Worm (Caenorhabditis elegans) whole organism, L4 larva: ENCODE measurements around the gene affl-2.

ENCODE experiments used
- ama-1 ChIP-seq: fragments of 150-350 bp; optimal IDR thresholded peaks from 2 replicates; lab custom pipeline; 2014; ENCODE audit warnings: inconsistent platforms, mixed read lengths
- dmd-6 ChIP-seq: fragments of 200-800 bp; sonication (Bioruptor generic); IDR thresholded peaks from 2 replicates; pipeline ENCODE4 v1.3.6; 2022; ENCODE audit warnings: missing genetic modification reagents, missing genetic modification characterization, missing compliant biosample characterization
- lin-15B ChIP-seq: fragments of 150-350 bp; sonication (generic microtip); optimal IDR thresholded peaks from 3 replicates; lab custom pipeline; 2014; ENCODE audit warnings: missing biosample characterization, missing genetic modification characterization
- nhr-11 ChIP-seq: fragments of 150-350 bp; optimal IDR thresholded peaks from 2 replicates; lab custom pipeline; 2014; ENCODE audit warnings: missing biosample characterization, missing genetic modification characterization
- pha-4 ChIP-seq, 2 experiments: fragments of 150-350 bp in 1 of 2; fragments of 200-800 bp in 1 of 2; sonication (Bioruptor generic) in 1 of 2; IDR thresholded peaks in 1 of 2; optimal IDR thresholded peaks in 1 of 2; 2 replicates each; pipeline versions ENCODE4 v1.3.6 to Lab custom; 2014 to 2022; ENCODE audit warnings: missing genetic modification characterization in 2 of 2, missing genetic modification reagents in 2 of 2, missing biosample characterization in 1 of 2, missing compliant biosample characterization in 1 of 2
- pqm-1 ChIP-seq: sonication (generic microtip); optimal IDR thresholded peaks from 2 replicates; lab custom pipeline; 2017; ENCODE audit warnings: missing biosample characterization, missing genetic modification characterization
- snpc-4 ChIP-seq: fragments of 150-350 bp; optimal IDR thresholded peaks from 2 replicates; lab custom pipeline; 2014; ENCODE audit warnings: missing biosample characterization, missing genetic modification characterization
- spr-3 ChIP-seq: fragments of 200-800 bp; sonication (Bioruptor generic); optimal IDR thresholded peaks from 2 replicates; lab custom pipeline; 2018; ENCODE audit warnings: mild to moderate bottlenecking, missing genetic modification characterization, missing compliant biosample characterization
- unc-62 ChIP-seq, 3 experiments: fragments of 150-350 bp in 1 of 3; sonication (generic microtip); optimal IDR thresholded peaks in 2 of 3; peaks in 1 of 3; 1 replicate in 1 of 3; 2 replicates in 2 of 3; lab custom pipeline; 2014 to 2017; ENCODE audit warnings: missing biosample characterization in 3 of 3, missing genetic modification characterization in 3 of 3, missing genetic modification reagents in 3 of 3, missing genotype in 1 of 3
- zfp-3 ChIP-seq: fragments of 200-800 bp; sonication (Bioruptor generic); conservative IDR thresholded peaks from 2 replicates; pipeline ENCODE4 v1.3.6; 2022; ENCODE audit warnings: missing genetic modification reagents, missing genetic modification characterization, missing compliant biosample characterization
- ztf-11 ChIP-seq: fragments of 150-350 bp; optimal IDR thresholded peaks from 2 replicates; lab custom pipeline; 2014; ENCODE audit warnings: missing biosample characterization, missing genetic modification characterization

DNA sequence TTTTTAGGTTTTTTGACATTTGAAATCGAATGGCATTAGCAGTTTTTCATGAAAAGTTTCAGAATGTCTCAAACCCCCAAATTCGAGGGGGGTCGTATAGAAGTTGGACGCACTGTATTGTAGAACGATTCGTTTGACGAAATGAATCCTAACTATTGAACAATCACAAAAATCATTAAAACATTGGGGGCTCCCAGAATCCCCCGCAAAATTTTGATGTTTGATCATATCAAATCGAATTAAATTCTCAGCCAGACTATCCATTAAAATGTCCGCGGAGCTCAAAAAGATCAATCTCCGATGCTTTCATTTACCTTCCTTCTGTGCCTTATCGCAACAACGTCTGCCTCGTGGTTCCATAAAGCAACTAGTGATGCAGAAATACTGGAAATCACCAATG is 53.8 kb downstream of the affl-2 start, which contains the start of gene F30H5.5:
- no peak for TF ChIP-seq ama-1
- TF ChIP-seq snpc-4 (tag; lab: Kevin White, UChicago) = no peak
- TF ChIP-seq dmd-6 = no peak
- TF ChIP-seq pqm-1 (tag; lab: Kevin White, UChicago) = no peak
- TF ChIP-seq pha-4 (GFP tag; IDR thresholded peaks at IDR 0.05; lab: Robert Waterston, UW) = no peak
- TF ChIP-seq pha-4 (tag; optimal IDR thresholded peaks at IDR 0.05; lab: Kevin White, UChicago) = no peak
- TF ChIP-seq zfp-3 (GFP tag; lab: Robert Waterston, UW) = no peak
- TF ChIP-seq spr-3 (GFP tag; lab: Kevin White, UChicago) = no peak
- TF ChIP-seq ztf-11 (tag; lab: Kevin White, UChicago) = no peak
- TF ChIP-seq nhr-11 (tag; lab: Kevin White, UChicago) = no peak
- no peak for TF ChIP-seq lin-15B
- no peak for TF ChIP-seq unc-62 (GFP tag; optimal IDR thresholded peaks at IDR 0.05 in 1 of 2; lab: Kevin White, UChicago)
- TF ChIP-seq unc-62 (tag; optimal IDR thresholded peaks at IDR 0.05; lab: Kevin White, UChicago) = no peak
